Fruit fly (Drosophila melanogaster) S2 (cell line): ENCODE measurements around the gene Vm26Aa.

Experiments used
- CG8478 ChIP-seq: fragments of >200 bp; optimal IDR thresholded peaks from 2 replicates; lab custom pipeline; 2018
- CTCF ChIP-seq, 2 experiments: fragments of >200 bp; optimal IDR thresholded peaks; 2 replicates each; lab custom pipeline; 2018

DNA sequence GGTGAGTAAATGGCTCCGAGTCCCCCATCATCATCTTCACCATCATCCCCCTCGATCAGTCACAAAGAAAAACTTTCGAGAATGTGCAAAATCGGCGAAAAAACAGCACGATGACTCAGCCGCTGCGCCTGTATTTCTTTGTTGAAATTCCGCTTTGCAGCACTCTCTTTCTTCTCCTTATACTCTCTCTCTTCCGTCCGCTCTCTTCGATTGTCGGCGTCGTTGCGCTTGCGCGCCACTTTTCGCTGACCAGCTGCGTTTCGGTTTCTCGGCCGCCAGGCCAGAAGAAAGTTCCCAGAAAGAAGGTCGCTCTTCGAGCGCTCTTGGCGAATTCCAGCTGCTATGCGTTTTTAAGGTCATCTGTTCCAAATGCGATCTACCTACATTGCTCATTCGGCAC lies 23.1 kb upstream of the Vm26Aa start:
- TF ChIP-seq CG8478 (lab: Kevin White, UChicago) = no peak
- no peak for TF ChIP-seq CTCF (optimal IDR thresholded peaks at IDR 0.05; lab: Kevin White, UChicago)
